Worm (Caenorhabditis elegans) whole organism, mixed stage, embryonic: ENCODE measurements around the gene ZK666.1.

Source experiments
- ceh-39 ChIP-seq: fragments of 150-350 bp; optimal IDR thresholded peaks from 2 replicates; lab custom pipeline; 2014; ENCODE audit warnings: missing biosample characterization, missing genetic modification characterization
- nhr-12 ChIP-seq: fragments of 150-350 bp; optimal IDR thresholded peaks from 2 replicates; lab custom pipeline; 2014; ENCODE audit warnings: missing biosample characterization, missing genetic modification characterization
- nhr-237 ChIP-seq: fragments of 150-350 bp; optimal IDR thresholded peaks from 2 replicates; lab custom pipeline; 2014; ENCODE audit warnings: missing biosample characterization, missing genetic modification characterization
- nhr-76 ChIP-seq: sonication (generic microtip); optimal IDR thresholded peaks from 2 replicates; lab custom pipeline; 2017; ENCODE audit warnings: missing biosample characterization, missing genetic modification characterization
- ztf-11 ChIP-seq: fragments of 150-350 bp; optimal IDR thresholded peaks from 2 replicates; lab custom pipeline; 2014; ENCODE audit warnings: missing biosample characterization, missing genetic modification characterization

DNA sequence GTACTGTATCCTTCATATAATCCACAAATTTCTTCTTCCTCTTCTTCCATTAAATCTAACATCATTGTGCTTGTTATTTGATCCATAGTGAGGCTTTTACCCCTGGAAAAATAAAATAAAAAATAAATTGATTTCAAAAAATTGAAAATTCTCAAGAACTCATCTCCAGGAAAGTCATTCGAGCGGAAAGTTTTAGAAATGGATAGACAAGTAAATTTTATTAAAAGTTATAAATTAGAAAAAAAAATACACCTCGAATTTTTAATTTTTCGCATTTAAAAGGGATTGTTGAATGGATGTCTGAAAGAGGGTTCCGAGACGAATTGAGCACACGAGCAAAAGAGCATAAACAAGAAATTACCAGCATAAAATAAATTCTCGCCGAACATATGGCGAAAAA, 49.2 kb downstream of the ZK666.1 start, which contains the start of gene frpr-21:
- TF ChIP-seq ceh-39 (tag; lab: Kevin White, UChicago) (no peak), nhr-237 (tag; lab: Kevin White, UChicago) (no peak), nhr-76 (tag; lab: Kevin White, UChicago) (no peak), ztf-11 (tag; lab: Kevin White, UChicago) (no peak), nhr-12 (tag; lab: Kevin White, UChicago) (no peak)
